Fruit fly (Drosophila melanogaster) whole organism, embryonic: ENCODE measurements around the gene GstT4.

ENCODE experiments used
- Asciz ChIP-seq: fragments of 200-800 bp; sonication (Bioruptor generic); optimal IDR thresholded peaks from 2 replicates; lab custom pipeline; 2017; ENCODE audit warnings: missing biosample characterization, mild to moderate bottlenecking, missing genetic modification characterization, missing genetic modification reagents
- CG10979 ChIP-seq: fragments of 200-800 bp; sonication (Bioruptor generic); optimal IDR thresholded peaks from 2 replicates; lab custom pipeline; 2018; ENCODE audit warnings: missing biosample characterization, mild to moderate bottlenecking, missing genetic modification characterization, moderate library complexity
- CG12071 ChIP-seq: fragments of 200-800 bp; sonication (Bioruptor generic); optimal IDR thresholded peaks from 3 replicates; lab custom pipeline; 2018; ENCODE audit warnings: missing biosample characterization, mild to moderate bottlenecking, missing genetic modification characterization
- CG12219 ChIP-seq: fragments of 200-800 bp; sonication (Bioruptor generic); optimal IDR thresholded peaks from 3 replicates; lab custom pipeline; 2018; ENCODE audit warnings: missing biosample characterization, mild to moderate bottlenecking, missing genetic modification characterization
- CG13624 ChIP-seq: fragments of 200-800 bp; sonication (Bioruptor generic); optimal IDR thresholded peaks from 2 replicates; lab custom pipeline; 2016; ENCODE audit warnings: missing biosample characterization, missing genetic modification characterization
- CG13894 ChIP-seq: fragments of 200-800 bp; sonication (Bioruptor generic); optimal IDR thresholded peaks from 3 replicates; lab custom pipeline; 2018; ENCODE audit warnings: missing biosample characterization, mild to moderate bottlenecking, missing genetic modification characterization, moderate library complexity
- CG17361 ChIP-seq: fragments of 200-800 bp; sonication (Bioruptor generic); IDR thresholded peaks from 3 replicates; pipeline ENCODE4 v1.3.6; 2022; ENCODE audit warnings: missing biosample characterization, missing genetic modification characterization
- CG17912 ChIP-seq: fragments of 200-800 bp; sonication (Bioruptor generic); optimal IDR thresholded peaks from 2 replicates; lab custom pipeline; 2018; ENCODE audit warnings: missing biosample characterization, mild to moderate bottlenecking, missing genetic modification characterization
- CG18599 ChIP-seq: fragments of 200-800 bp; sonication (Bioruptor generic); optimal IDR thresholded peaks from 3 replicates; lab custom pipeline; 2017; ENCODE audit warnings: missing biosample characterization, missing genetic modification characterization, mild to moderate bottlenecking, moderate library complexity, missing genetic modification reagents
- CG2120 ChIP-seq: fragments of 200-800 bp; sonication (Bioruptor generic); optimal IDR thresholded peaks from 3 replicates; lab custom pipeline; 2016; ENCODE audit warnings: missing biosample characterization, missing genetic modification characterization
- CG2678 ChIP-seq: fragments of 200-800 bp; sonication (Bioruptor generic); optimal IDR thresholded peaks from 3 replicates; lab custom pipeline; 2019; ENCODE audit warnings: missing biosample characterization, mild to moderate bottlenecking, missing genetic modification characterization, moderate library complexity
- CG3163 ChIP-seq: fragments of 200-800 bp; sonication (Bioruptor generic); optimal IDR thresholded peaks from 3 replicates; lab custom pipeline; 2016; ENCODE audit warnings: missing biosample characterization, missing genetic modification characterization
- CG33557 ChIP-seq: fragments of 200-800 bp; sonication (Bioruptor generic); optimal IDR thresholded peaks from 2 replicates; lab custom pipeline; 2019; ENCODE audit warnings: missing biosample characterization, mild to moderate bottlenecking, missing genetic modification characterization, moderate library complexity
- CG34224 ChIP-seq: fragments of 200-800 bp; sonication (Bioruptor generic); IDR thresholded peaks from 3 replicates; pipeline ENCODE4 v1.3.6; 2022; ENCODE audit warnings: missing biosample characterization, missing genetic modification characterization; ENCODE audit not compliant: partially characterized antibody
- CG4404 ChIP-seq: fragments of 200-800 bp; sonication (Bioruptor generic); IDR thresholded peaks from 2 replicates; pipeline ENCODE4 v1.3.6; 2022; ENCODE audit warnings: missing biosample characterization, missing genetic modification characterization
- CG4424 ChIP-seq: fragments of 200-800 bp; sonication (Bioruptor generic); optimal IDR thresholded peaks from 3 replicates; lab custom pipeline; 2016; ENCODE audit warnings: missing biosample characterization, missing genetic modification characterization
- CG6813 ChIP-seq: fragments of 200-800 bp; sonication (Bioruptor generic); optimal IDR thresholded peaks from 2 replicates; lab custom pipeline; 2017; ENCODE audit warnings: missing biosample characterization, missing genetic modification characterization, mild to moderate bottlenecking, moderate library complexity, missing genetic modification reagents
- CG7928 ChIP-seq: fragments of 200-800 bp; sonication (Bioruptor generic); optimal IDR thresholded peaks from 2 replicates; lab custom pipeline; 2017; ENCODE audit warnings: missing biosample characterization, mild to moderate bottlenecking, missing genetic modification characterization
- CG8089 ChIP-seq: fragments of 200-800 bp; sonication (Bioruptor generic); optimal IDR thresholded peaks from 3 replicates; lab custom pipeline; 2016; ENCODE audit warnings: missing biosample characterization, missing genetic modification characterization
- CG8281 ChIP-seq: fragments of 200-800 bp; sonication (Bioruptor generic); optimal IDR thresholded peaks from 2 replicates; lab custom pipeline; 2018; ENCODE audit warnings: missing biosample characterization, mild to moderate bottlenecking, missing genetic modification characterization, moderate library complexity
- CG8478 ChIP-seq: fragments of >200 bp; optimal IDR thresholded peaks from 2 replicates; lab custom pipeline; 2018
- Drgx ChIP-seq: fragments of 200-800 bp; sonication (Bioruptor generic); IDR thresholded peaks from 2 replicates; pipeline ENCODE4 v1.3.6; 2022; ENCODE audit warnings: missing biosample characterization, missing genetic modification characterization
- E2f2 ChIP-seq: fragments of 200-800 bp; sonication (Bioruptor generic); IDR thresholded peaks from 2 replicates; pipeline ENCODE4 v1.3.6; 2022; ENCODE audit warnings: missing biosample characterization, missing genetic modification characterization
- Hsf ChIP-seq: fragments of 200-800 bp; sonication (Bioruptor generic); optimal IDR thresholded peaks from 3 replicates; lab custom pipeline; 2016; ENCODE audit warnings: missing biosample characterization, missing genetic modification characterization
- Med ChIP-seq: fragments of 200-800 bp; sonication (Bioruptor generic); peaks from one replicate; lab custom pipeline; 2016; ENCODE audit warnings: missing biosample characterization, missing genetic modification characterization, mild to moderate bottlenecking, inconsistent platforms, moderate library complexity
- Meics ChIP-seq: fragments of 200-800 bp; sonication (Bioruptor generic); optimal IDR thresholded peaks from 2 replicates; lab custom pipeline; 2017; ENCODE audit warnings: missing biosample characterization, mild to moderate bottlenecking, missing genetic modification characterization
- Myb ChIP-seq: fragments of 200-800 bp; sonication (Bioruptor generic); optimal IDR thresholded peaks from 2 replicates; lab custom pipeline; 2016; ENCODE audit warnings: missing biosample characterization, missing genetic modification characterization
- NK7.1 ChIP-seq: fragments of 200-800 bp; sonication (Bioruptor generic); optimal IDR thresholded peaks from 3 replicates; lab custom pipeline; 2016; ENCODE audit warnings: missing biosample characterization, missing genetic modification characterization
- Oli ChIP-seq: fragments of 200-800 bp; sonication (Bioruptor generic); optimal IDR thresholded peaks from 2 replicates; lab custom pipeline; 2018; ENCODE audit warnings: missing biosample characterization, mild to moderate bottlenecking, missing genetic modification characterization, moderate library complexity
- Opbp ChIP-seq: fragments of 200-800 bp; sonication (Bioruptor generic); IDR thresholded peaks from 3 replicates; pipeline ENCODE4 v1.3.6; 2022; ENCODE audit warnings: missing biosample characterization, missing genetic modification characterization; ENCODE audit not compliant: partially characterized antibody
- abd-A ChIP-seq: fragments of 200-800 bp; sonication (Bioruptor generic); optimal IDR thresholded peaks from 3 replicates; lab custom pipeline; 2019; ENCODE audit warnings: missing biosample characterization, mild to moderate bottlenecking, missing genetic modification characterization, moderate library complexity
- al ChIP-seq: fragments of 200-800 bp; sonication (Bioruptor generic); IDR thresholded peaks from 2 replicates; pipeline ENCODE4 v1.3.6; 2022; ENCODE audit warnings: missing biosample characterization, missing genetic modification characterization
- cad ChIP-seq: fragments of >200 bp; optimal IDR thresholded peaks from 2 replicates; lab custom pipeline; 2017; ENCODE audit warnings: missing biosample characterization, missing genetic modification characterization
- crc ChIP-seq: fragments of 200-800 bp; sonication (Bioruptor generic); optimal IDR thresholded peaks from 2 replicates; lab custom pipeline; 2016; ENCODE audit warnings: missing biosample characterization, missing genetic modification characterization
- dati ChIP-seq: fragments of 200-800 bp; sonication (Bioruptor generic); IDR thresholded peaks from 2 replicates; pipeline ENCODE4 v1.3.6; 2022; ENCODE audit warnings: missing biosample characterization, missing genetic modification characterization
- en ChIP-seq: fragments of 200-800 bp; sonication (Bioruptor generic); optimal IDR thresholded peaks from 2 replicates; lab custom pipeline; 2016; ENCODE audit warnings: missing biosample characterization, missing genetic modification characterization
- esg ChIP-seq: fragments of 200-800 bp; sonication (Bioruptor generic); conservative IDR thresholded peaks from 2 replicates; pipeline ENCODE4 v1.3.6; 2022; ENCODE audit warnings: missing biosample characterization, missing genetic modification characterization
- ftz-f1 ChIP-seq: fragments of 200-800 bp; sonication (Bioruptor generic); optimal IDR thresholded peaks from 2 replicates; lab custom pipeline; 2016; ENCODE audit warnings: missing biosample characterization, missing genetic modification characterization
- gem ChIP-seq: fragments of 200-800 bp; sonication (Bioruptor generic); optimal IDR thresholded peaks from 2 replicates; lab custom pipeline; 2019; ENCODE audit warnings: missing biosample characterization, mild to moderate bottlenecking, missing genetic modification characterization, moderate library complexity
- gfzf ChIP-seq: fragments of 200-800 bp; sonication (Bioruptor generic); optimal IDR thresholded peaks from 2 replicates; lab custom pipeline; 2016; ENCODE audit warnings: missing biosample characterization, mild to moderate bottlenecking, missing genetic modification characterization, moderate library complexity
- inv ChIP-seq: fragments of 200-800 bp; sonication (Bioruptor generic); IDR thresholded peaks from 2 replicates; pipeline ENCODE4 v1.3.6; 2022; ENCODE audit warnings: missing biosample characterization, missing genetic modification characterization; ENCODE audit not compliant: partially characterized antibody
- klu ChIP-seq: fragments of 200-800 bp; sonication (Bioruptor generic); IDR thresholded peaks from 2 replicates; pipeline ENCODE4 v1.3.6; 2022; ENCODE audit warnings: missing biosample characterization, missing genetic modification characterization
- lbe ChIP-seq: fragments of 200-800 bp; sonication (Bioruptor generic); optimal IDR thresholded peaks from 2 replicates; lab custom pipeline; 2016; ENCODE audit warnings: missing biosample characterization, mild to moderate bottlenecking, missing genetic modification characterization
- nmo ChIP-seq: fragments of 200-800 bp; sonication (Bioruptor generic); optimal IDR thresholded peaks from 2 replicates; lab custom pipeline; 2018; ENCODE audit warnings: missing biosample characterization, mild to moderate bottlenecking, missing genetic modification characterization, moderate library complexity
- oc ChIP-seq: fragments of 200-800 bp; sonication (Bioruptor generic); optimal IDR thresholded peaks from 2 replicates; lab custom pipeline; 2018; ENCODE audit warnings: missing biosample characterization, mild to moderate bottlenecking, missing genetic modification characterization, moderate library complexity
- pb ChIP-seq: fragments of 200-800 bp; sonication (Bioruptor generic); optimal IDR thresholded peaks from 3 replicates; lab custom pipeline; 2016; ENCODE audit warnings: missing biosample characterization, missing genetic modification characterization
- psq ChIP-seq: fragments of 200-800 bp; sonication (Bioruptor generic); optimal IDR thresholded peaks from 2 replicates; lab custom pipeline; 2017; ENCODE audit warnings: missing biosample characterization, missing genetic modification characterization
- sd ChIP-seq: fragments of 200-800 bp; sonication (Bioruptor generic); optimal IDR thresholded peaks from 3 replicates; lab custom pipeline; 2018; ENCODE audit warnings: missing biosample characterization, mild to moderate bottlenecking, missing genetic modification characterization, moderate library complexity
- sr ChIP-seq: fragments of 200-800 bp; sonication (Bioruptor generic); IDR thresholded peaks from 3 replicates; pipeline ENCODE4 v1.3.6; 2022; ENCODE audit warnings: missing biosample characterization, missing genetic modification characterization
- sug ChIP-seq: fragments of 200-800 bp; optimal IDR thresholded peaks from 2 replicates; lab custom pipeline; 2019; ENCODE audit warnings: missing biosample characterization, mild to moderate bottlenecking, missing genetic modification characterization, moderate library complexity
- zf30C ChIP-seq: fragments of 200-800 bp; sonication (Bioruptor generic); optimal IDR thresholded peaks from 3 replicates; lab custom pipeline; 2018; ENCODE audit warnings: missing biosample characterization, mild to moderate bottlenecking, missing genetic modification characterization

GstT4 gene

dm6 chrX:13387373-13387850 is 17.1 kb upstream of the GstT4 start, which contains the start of the genes Ype and CG1662 (continued):
- TF ChIP-seq CG12071 (GFP tag; lab: Kevin White, UChicago): no peak
- peak; percentile 96 for TF ChIP-seq sd (tag; lab: Kevin White, UChicago)
- no peak for TF ChIP-seq CG12219 (GFP tag; lab: Kevin White, UChicago)
- TF ChIP-seq Opbp (GFP tag; lab: Robert Waterston, UW): peak; percentile 59; the same call in 2 of the 3 replicates
- TF ChIP-seq CG17912 (GFP tag; lab: Kevin White, UChicago): no peak
- TF ChIP-seq Med (GFP tag; lab: Kevin White, UChicago): peak; percentile 93
- TF ChIP-seq CG13624 (GFP tag; lab: Kevin White, UChicago): peak; percentile 67
- peak; percentile 52; the same call in 1 of the 2 replicates for TF ChIP-seq klu (GFP tag; lab: Robert Waterston, UW)
- TF ChIP-seq CG4404 (GFP tag; lab: Robert Waterston, UW): peak; percentile 74
- TF ChIP-seq nmo: peak; percentile 88
- TF ChIP-seq CG8281 (tag; lab: Kevin White, UChicago): peak; percentile 19
- no peak for TF ChIP-seq NK7.1
- TF ChIP-seq Drgx: peak; percentile 32; the same call in 1 of the 2 replicates
- peak; percentile 11 for TF ChIP-seq ftz-f1 (GFP tag; lab: Kevin White, UChicago)
- peak; percentile 6 for TF ChIP-seq lbe (GFP tag; lab: Kevin White, UChicago)
- peak; percentile 81 for TF ChIP-seq Hsf (GFP tag; lab: Kevin White, UChicago)
- peak; percentile 61 for TF ChIP-seq Oli (tag; lab: Kevin White, UChicago)
- TF ChIP-seq dati (GFP tag; lab: Robert Waterston, UW): no peak
- TF ChIP-seq psq (GFP tag; lab: Kevin White, UChicago): peak; percentile 35
- peak; percentile 42 for TF ChIP-seq pb
- peak; percentile 3 for TF ChIP-seq abd-A
- peak; percentile 8 for TF ChIP-seq en
- peak; percentile 83 for TF ChIP-seq CG2678 (tag; lab: Kevin White, UChicago)
- TF ChIP-seq CG18599 (GFP tag; lab: Kevin White, UChicago): peak; percentile 78
- no peak for TF ChIP-seq CG8478
- peak; percentile 75 for TF ChIP-seq sug (tag; lab: Kevin White, UChicago)
- TF ChIP-seq CG10979: peak; percentile 61
- TF ChIP-seq gfzf (GFP tag; lab: Kevin White, UChicago): no peak
- peak; percentile 54 for TF ChIP-seq crc (GFP tag; lab: Kevin White, UChicago)
- peak; percentile 55 for TF ChIP-seq al
- peak; percentile 79 for TF ChIP-seq CG4424 (GFP tag; lab: Kevin White, UChicago)
- TF ChIP-seq CG3163 (GFP tag; lab: Kevin White, UChicago): peak; percentile 35
- peak; percentile 19 for TF ChIP-seq Asciz (GFP tag; lab: Kevin White, UChicago)
- TF ChIP-seq esg (GFP tag; lab: Robert Waterston, UW): peak; percentile 64
- TF ChIP-seq E2f2 (GFP tag; lab: Robert Waterston, UW): peak; percentile 61
- TF ChIP-seq cad (GFP tag; lab: Kevin White, UChicago): no peak
- TF ChIP-seq CG34224: no peak
- TF ChIP-seq CG33557 (GFP tag; lab: Kevin White, UChicago): peak; percentile 50
- TF ChIP-seq Meics (GFP tag; lab: Kevin White, UChicago): peak; percentile 73
- no peak for TF ChIP-seq zf30C (GFP tag; lab: Kevin White, UChicago)
- TF ChIP-seq Myb (GFP tag; lab: Kevin White, UChicago): peak; percentile 48
- TF ChIP-seq CG6813: peak; percentile 28
- peak; percentile 53 for TF ChIP-seq CG8089 (GFP tag; lab: Kevin White, UChicago)
- peak; percentile 84 for TF ChIP-seq oc (tag; lab: Kevin White, UChicago)
- TF ChIP-seq sr (GFP tag; lab: Robert Waterston, UW): no peak
- TF ChIP-seq gem (tag; lab: Kevin White, UChicago): peak; percentile 84
- peak; percentile 88 for TF ChIP-seq CG17361 (GFP tag; lab: Robert Waterston, UW)
- peak; percentile 67 for TF ChIP-seq inv (GFP tag; lab: Robert Waterston, UW)
- peak; percentile 92 for TF ChIP-seq CG7928 (GFP tag; lab: Kevin White, UChicago)
- peak; percentile 86 for TF ChIP-seq CG2120
- TF ChIP-seq CG13894 (tag; lab: Kevin White, UChicago): peak; percentile 76
